Worm (Caenorhabditis elegans) whole organism, L4/young adult: ENCODE measurements around the gene perm-2.
A peak's percentile ranks its signal among the peaks of the same experiment; 100 is the strongest.

Experiments
- W03F9.2 ChIP-seq: fragments of 150-350 bp; optimal IDR thresholded peaks from 2 replicates; lab custom pipeline; 2014; ENCODE audit warnings: missing biosample characterization, missing genetic modification characterization
- dao-5 ChIP-seq: sonication (generic microtip); optimal IDR thresholded peaks from 2 replicates; lab custom pipeline; 2016; ENCODE audit warnings: missing genotype, missing genetic modification characterization, moderate library complexity, missing compliant biosample characterization
- him-1 ChIP-seq: sonication (generic microtip); optimal IDR thresholded peaks from 2 replicates; lab custom pipeline; 2016; ENCODE audit warnings: missing genotype, missing genetic modification reagents, missing genetic modification characterization, missing compliant biosample characterization

Gene perm-2

DNA sequence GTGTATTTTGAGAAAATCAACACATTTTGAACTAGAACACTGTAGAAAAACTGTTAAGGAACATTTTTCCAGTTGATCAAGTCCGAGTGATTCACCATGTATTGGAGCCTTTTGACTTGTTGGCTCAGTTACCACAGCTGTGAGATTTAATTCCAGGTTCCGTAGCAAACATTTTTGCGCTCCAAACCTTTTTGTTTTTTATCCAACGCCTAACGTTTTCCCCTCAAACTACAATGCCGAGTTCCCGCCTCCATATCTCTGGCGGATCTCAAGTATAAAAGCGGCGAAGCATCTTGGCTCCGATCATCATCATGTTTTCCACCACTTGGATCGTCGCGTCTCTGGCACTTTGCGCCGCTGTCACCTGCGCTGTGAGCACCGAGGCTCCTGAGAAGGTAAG lies at the start of gene perm-2:
Gene perm-2 (plus strand): TSS at position 301 of the 400 bp plus-strand sequence.
- TF ChIP-seq him-1 (tag; lab: Kevin White, UChicago) (no peak), dao-5 (tag; lab: Kevin White, UChicago) (no peak), W03F9.2 (tag; lab: Kevin White, UChicago) (no peak)

DNA sequence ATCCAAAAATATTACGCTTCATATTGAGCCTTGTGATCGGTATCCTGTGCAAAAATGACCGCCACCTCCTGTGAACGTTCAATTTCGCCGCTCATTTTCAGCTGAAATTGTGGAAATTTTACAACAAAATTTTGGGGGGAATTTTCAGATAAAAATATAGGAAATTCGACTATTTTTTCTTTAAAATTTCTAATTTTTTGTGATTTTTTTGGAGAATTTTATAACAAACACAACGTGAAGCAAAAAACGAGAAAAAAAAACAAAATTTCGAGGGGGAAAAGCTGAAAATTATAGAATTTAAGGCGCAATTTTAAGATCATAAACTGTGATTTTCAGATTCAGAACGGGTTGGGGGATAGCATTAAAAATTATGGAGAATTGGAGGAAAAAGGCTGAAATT lies 39.7 kb upstream of the perm-2 start, which contains the start of gene csn-4:
Gene csn-4 (minus strand): TSS at position 101 of the 400 bp plus-strand sequence.
- TF ChIP-seq him-1 (tag; lab: Kevin White, UChicago) (no peak), W03F9.2 (tag; lab: Kevin White, UChicago) (no peak), dao-5 (tag; lab: Kevin White, UChicago) (no peak)

DNA sequence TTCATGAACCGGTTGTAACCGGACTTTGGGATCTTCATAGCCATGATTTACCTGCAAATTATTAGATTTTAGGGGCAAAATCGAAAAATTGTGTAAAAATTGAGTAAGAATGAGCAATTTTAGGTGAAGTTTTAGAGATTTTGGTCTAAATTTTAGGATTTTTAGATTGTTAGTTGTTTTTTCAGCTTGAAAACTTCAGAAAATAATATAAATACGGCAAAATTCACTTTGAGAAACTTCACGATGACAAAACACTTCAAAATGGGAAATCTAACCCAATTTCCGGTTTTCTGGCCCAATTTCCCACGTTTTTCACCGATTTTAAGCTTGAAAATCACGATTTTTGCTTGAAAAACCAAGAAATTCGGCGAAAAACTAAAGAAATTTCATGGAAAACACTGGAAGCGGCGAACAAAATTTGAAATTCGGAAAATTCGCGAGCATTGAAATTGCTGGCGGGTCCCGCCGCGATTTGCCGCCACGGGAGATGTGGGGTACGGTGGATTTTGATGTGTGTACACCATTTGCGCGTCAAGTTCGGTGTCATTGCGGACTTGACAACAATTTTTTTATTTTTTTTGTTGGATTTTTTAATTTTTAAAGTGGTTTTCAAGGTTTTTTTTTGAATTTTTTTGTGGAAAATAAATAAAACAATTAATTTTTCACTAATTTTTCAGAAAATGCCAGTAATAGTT lies 32.6 kb upstream of the perm-2 start, which contains the start of the genes cct-8 and Y55F3AR.2:
Gene cct-8 (minus strand): TSS at position 51 of the 695 bp plus-strand sequence.
Gene Y55F3AR.2 (plus strand): TSS at position 672 of the 695 bp plus-strand sequence.
- TF ChIP-seq W03F9.2 (tag; lab: Kevin White, UChicago) (peak; percentile 97), him-1 (tag; lab: Kevin White, UChicago) (peak; percentile 94), dao-5 (tag; lab: Kevin White, UChicago) (no peak)

DNA sequence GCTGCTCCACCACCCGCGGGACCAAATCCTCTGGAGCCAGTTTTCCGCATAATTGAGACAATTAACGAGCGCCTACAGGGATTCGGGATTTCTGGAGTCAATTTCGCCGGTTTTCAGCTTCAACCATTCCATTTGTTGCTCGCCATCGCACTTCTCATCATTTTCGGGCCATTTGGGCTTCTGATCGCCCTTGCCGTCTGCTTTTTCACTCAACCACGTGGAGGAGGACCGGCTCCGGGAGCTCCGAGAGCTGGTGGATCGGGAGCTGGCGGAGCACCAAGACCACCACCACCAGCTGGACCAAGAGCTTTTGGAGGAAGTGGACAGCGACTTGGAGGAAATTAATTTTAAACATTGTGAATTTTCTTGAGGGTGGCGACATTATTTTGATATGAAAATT lies 30.4 kb upstream of the perm-2 start:
- TF ChIP-seq dao-5 (tag; lab: Kevin White, UChicago) (no peak), him-1 (tag; lab: Kevin White, UChicago) (no peak)

DNA sequence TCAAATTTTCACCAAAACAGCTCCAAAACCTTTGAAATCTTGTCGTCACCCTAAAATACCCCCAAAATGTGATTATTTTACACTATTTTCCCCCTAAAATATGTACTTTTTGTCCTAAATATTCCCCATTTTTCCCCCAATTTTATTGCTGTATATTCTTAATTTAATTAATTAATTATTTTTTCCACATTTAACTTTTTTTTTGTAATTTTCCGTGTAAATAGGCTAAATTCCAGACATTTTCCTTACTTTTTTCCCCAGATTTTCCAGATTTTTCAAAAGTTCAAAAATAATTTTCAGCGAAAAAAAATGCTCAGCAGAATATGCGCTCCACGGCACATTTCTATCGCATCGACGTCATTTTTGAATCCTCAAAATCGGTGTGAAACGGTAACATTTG lies 29.4 kb upstream of the perm-2 start, which contains the start of gene cox-18:
Gene cox-18 (plus strand): TSS at position 301 of the 400 bp plus-strand sequence.
- TF ChIP-seq W03F9.2 (tag; lab: Kevin White, UChicago) (no peak), him-1 (tag; lab: Kevin White, UChicago) (no peak), dao-5 (tag; lab: Kevin White, UChicago) (no peak)

DNA sequence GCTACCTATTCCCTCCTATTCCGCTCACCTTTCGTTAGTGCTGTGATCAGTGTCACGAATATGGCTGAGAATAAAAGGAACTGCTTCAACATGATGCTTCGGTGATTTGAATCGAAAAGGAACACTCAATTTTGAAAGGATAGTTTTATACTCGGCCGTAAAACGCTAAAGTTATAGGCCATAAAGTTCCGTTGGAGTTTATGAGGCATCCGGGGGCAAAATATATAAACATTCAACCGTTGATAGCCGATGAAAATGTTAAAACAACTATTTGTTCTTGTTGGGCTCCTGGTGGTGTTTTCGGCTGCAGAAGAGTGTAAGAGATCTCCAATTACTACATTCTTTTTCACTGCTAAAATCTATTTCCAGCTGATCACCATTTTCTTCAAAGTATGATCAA lies 22.1 kb upstream of the perm-2 start, which contains the start of the genes C44B12.9 and C44B12.3:
Gene C44B12.9 (minus strand): TSS at position 101 of the 400 bp plus-strand sequence.
Gene C44B12.3 (plus strand): TSS at position 249 of the 400 bp plus-strand sequence.
- TF ChIP-seq W03F9.2 (tag; lab: Kevin White, UChicago), result no peak
- no peak for TF ChIP-seq dao-5 (tag; lab: Kevin White, UChicago)
- TF ChIP-seq him-1 (tag; lab: Kevin White, UChicago), result no peak

DNA sequence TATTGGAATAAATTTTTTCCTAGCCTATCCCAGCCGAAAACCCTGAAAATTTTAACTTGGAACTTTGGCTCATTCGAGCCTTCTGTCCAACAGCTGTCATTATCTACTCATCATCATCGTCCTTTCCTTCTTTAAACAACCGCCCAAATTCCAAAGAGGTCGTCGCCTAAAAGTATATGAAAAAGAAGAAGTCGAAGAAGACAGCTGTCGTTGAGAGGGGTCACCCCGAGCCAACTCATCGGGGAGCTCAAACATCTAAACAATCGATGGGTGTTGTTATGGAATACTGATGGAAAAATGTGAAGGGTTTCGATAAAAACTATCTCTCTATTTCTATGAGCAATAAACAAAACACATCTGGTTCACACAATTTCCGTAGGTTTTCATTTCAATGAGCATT lies 21.5 kb upstream of the perm-2 start:
- TF ChIP-seq him-1 (tag; lab: Kevin White, UChicago), result no peak

DNA sequence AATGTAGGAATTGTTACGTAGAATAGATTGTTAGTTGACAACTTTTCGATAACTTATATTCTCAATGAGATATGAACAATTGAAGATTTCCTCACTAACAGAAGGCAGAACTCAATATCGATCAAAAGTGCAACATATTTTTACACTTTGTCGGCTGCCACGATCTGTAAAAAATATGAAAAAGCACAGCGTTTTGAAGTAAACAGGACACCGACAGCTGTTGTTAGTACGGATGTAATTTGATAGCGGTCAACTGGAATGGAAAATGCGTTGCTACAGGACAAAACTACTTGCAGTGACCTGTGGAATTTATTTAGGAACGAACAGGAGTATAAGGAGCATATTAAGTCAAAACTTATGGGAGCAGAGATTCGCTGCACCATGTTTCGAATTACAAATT lies 20.6 kb upstream of the perm-2 start:
- TF ChIP-seq W03F9.2 (tag; lab: Kevin White, UChicago) (no peak), him-1 (tag; lab: Kevin White, UChicago) (no peak), dao-5 (tag; lab: Kevin White, UChicago) (no peak)

DNA sequence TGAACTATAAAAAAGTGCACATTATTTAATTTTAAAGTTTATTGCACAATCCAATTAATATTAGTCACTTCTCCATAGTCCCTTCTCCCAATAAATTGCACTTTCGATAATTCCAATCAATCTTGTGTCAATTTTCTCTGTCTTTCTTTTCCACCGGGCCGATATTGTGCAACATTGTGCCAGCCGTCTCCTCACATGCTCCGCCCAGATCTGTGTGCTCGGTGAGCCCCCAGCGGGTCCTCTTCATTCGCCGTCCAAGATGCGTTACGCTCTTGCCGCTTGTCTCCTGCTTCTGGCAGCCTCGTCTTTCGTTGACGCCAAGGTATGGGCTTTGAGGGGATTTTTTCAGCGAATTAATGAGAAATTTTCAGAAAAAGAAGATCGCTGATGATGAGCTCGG lies 19.4 kb upstream of the perm-2 start, which contains the start of gene ost-1:
Gene ost-1 (plus strand): TSS at position 207 of the 400 bp plus-strand sequence.
- TF ChIP-seq W03F9.2 (tag; lab: Kevin White, UChicago) (no peak), him-1 (tag; lab: Kevin White, UChicago) (no peak), dao-5 (tag; lab: Kevin White, UChicago) (no peak)

DNA sequence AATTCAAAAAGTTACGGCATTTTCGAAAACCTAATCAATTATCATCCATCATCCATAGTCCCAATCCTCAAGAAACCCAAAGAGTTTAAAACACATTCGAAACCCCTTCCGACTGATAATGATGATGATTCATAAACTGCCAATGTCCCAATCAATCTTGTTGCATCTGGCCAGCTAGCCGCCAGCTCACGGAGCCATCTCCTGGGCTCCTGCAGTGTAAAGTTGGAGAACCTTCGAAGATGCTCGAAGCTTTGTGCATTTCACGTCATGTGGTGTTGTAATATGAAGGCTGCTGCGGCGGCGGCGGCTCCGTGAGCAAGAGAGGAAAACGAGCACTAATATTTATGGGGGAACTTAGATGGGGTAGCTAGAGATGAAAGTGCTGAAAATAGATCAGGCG lies 18.6 kb upstream of the perm-2 start:
- TF ChIP-seq W03F9.2 (tag; lab: Kevin White, UChicago), result no peak
- no peak for TF ChIP-seq him-1 (tag; lab: Kevin White, UChicago)
- TF ChIP-seq dao-5 (tag; lab: Kevin White, UChicago), result no peak

DNA sequence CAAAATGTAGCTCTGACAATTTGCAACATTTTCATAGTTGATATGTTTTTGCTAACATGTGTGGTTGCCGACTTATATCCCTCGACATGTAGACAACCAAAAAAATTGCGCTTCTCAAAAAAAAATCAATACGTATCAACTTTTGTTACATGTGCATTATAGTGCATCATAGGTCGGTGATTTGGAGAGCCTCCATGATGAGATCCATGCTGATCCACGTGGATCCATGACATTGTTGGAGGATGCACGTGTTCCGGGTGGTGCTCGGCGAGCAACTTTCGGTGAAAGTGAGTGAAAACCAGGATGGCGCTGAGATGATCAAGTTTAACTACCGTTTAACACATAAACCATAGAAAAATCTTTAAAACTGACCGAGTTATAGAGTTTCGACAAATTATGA lies 15.6 kb upstream of the perm-2 start:
- TF ChIP-seq W03F9.2 (tag; lab: Kevin White, UChicago) (no peak), dao-5 (tag; lab: Kevin White, UChicago) (no peak), him-1 (tag; lab: Kevin White, UChicago) (no peak)

DNA sequence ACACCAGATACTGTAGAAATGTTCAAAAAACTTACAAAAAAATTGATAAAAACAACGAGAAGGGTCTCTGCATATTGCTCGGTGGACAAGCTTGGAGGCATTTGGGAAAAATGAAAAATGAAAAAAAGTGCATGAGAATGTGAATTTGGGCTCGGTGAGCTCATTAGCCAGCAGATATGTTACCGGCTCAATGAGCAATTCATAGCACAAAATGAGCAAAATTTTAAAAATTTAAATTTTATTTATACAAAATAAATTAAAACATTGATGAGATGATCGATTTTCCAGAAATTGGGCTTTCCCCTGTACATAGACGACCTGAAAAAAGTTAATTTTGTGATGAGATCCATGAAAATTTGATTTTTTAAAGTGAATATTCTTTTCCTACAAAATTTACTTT lies 13.0 kb upstream of the perm-2 start, which contains the start of gene srx-14:
Gene srx-14 (minus strand): TSS at position 101 of the 400 bp plus-strand sequence.
- TF ChIP-seq dao-5 (tag; lab: Kevin White, UChicago) (no peak), W03F9.2 (tag; lab: Kevin White, UChicago) (no peak), him-1 (tag; lab: Kevin White, UChicago) (no peak)

DNA sequence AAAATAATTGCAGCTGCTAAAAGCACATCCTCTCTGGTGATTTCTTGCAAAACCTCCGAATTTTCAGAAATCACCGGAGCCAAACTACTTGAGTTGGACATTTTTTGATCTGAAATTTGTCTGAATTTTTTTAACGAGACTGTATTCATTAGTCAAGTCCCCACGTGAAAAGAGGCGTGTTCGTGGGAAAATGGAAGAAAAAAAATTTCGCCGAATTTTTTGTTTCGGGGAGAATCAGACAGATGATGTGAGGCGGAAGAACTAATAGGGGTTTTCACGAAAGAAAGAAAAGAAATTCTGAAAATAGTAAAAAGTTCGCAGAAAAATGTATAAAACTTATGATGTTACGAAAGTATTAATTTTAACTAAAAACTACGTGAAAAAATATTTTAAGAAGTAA lies 8.0 kb upstream of the perm-2 start, which contains the start of gene srx-13:
Gene srx-13 (minus strand): TSS at position 101 of the 400 bp plus-strand sequence.
- TF ChIP-seq W03F9.2 (tag; lab: Kevin White, UChicago) (no peak), him-1 (tag; lab: Kevin White, UChicago) (no peak), dao-5 (tag; lab: Kevin White, UChicago) (no peak)
